Worm (Caenorhabditis elegans): Measurements from ENCODE around the gene clc-12.

Gene clc-12

DNA sequence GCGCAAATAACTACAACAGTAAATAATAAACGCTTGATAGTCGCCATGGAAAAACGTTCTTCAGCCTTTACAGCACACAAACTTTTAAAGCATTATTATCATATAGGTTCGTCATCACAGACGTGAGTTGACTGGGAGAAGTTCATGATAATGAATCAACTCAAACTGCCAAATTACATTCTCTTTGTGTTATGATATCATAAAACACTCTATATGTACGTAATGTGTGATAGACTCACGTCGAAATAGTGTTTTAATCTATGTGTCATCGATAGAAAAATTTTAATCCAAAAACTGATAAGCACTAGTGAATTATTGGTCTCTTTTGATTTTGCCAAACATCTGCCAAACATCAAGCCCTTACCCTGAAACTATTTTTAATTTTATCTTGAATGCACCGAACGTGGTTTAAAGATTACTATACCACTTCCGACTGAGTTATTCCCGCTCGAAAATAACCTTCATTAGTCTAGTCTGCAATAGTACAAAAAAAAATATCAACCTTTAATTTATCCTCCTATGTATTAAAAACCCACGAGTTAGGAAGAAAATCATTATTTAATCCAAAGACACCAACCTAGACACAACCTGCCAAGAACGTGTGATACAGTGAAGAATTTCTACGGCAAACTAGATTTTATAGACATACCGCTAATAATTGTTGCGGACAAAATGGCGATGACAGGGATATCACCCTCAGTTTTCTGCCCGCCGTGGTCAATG lies at the start of gene clc-12, which contains the start of gene clec-240:
TSS of gene clc-12 (minus strand) at position 47 of the 723 bp plus-strand sequence.
TSS of gene clec-240 (plus strand) at position 673 of the 723 bp plus-strand sequence.
- no peak for TF ChIP-seq W03F9.2 (tag; optimal IDR thresholded peaks at IDR 0.05)
- no peak for TF ChIP-seq dao-5 (tag; optimal IDR thresholded peaks at IDR 0.05)
- TF ChIP-seq him-1 (tag; optimal IDR thresholded peaks at IDR 0.05) = no peak

DNA sequence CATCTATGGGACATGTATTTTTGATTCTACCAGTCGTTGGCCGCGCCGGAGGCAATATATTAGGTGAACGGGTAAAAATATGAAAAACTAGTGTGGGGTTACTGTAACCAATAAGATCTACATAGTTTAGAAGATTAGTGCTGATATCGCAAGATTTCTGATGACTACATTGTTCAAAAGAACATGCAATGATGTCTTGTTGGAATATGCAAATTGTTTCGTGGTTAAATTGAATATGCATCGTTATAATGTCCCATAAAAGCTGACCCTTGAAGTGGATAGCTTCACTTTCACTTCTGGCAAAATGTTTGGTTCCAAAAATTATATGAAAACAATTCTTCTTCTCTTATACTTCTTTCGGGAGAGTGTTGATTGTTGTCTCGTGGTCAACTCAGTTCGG lies 35.3 kb upstream of the clc-12 start, which contains the start of gene F28B1.2:
TSS of gene F28B1.2 (plus strand) at position 301 of the 400 bp plus-strand sequence.
- no peak for TF ChIP-seq dao-5 (tag; optimal IDR thresholded peaks at IDR 0.05)
- TF ChIP-seq him-1 (tag; optimal IDR thresholded peaks at IDR 0.05) = no peak

DNA sequence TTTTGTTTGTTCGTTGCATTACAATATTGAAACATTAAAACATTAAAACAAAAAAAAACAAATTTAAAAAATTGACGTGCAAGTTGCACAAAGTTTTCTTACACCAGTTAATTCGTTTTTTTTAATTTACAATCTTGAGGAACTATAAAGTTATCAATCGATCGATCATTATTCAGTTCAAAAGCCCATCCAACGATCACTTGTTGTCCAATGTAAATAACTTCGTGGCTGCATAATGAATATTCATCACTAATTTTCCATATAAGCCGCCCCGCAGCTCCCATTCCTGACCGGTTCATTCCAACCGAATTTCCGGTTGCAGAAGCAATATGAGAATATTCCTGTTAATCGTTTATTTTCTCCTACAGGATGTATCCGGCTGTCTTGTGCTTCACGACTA lies 33.1 kb upstream of the clc-12 start, which contains the start of gene hpo-33:
TSS of gene hpo-33 (plus strand) at position 301 of the 400 bp plus-strand sequence.
- TF ChIP-seq W03F9.2 (tag; optimal IDR thresholded peaks at IDR 0.05) (no peak), him-1 (tag; optimal IDR thresholded peaks at IDR 0.05) (no peak), dao-5 (tag; optimal IDR thresholded peaks at IDR 0.05) (no peak)

DNA sequence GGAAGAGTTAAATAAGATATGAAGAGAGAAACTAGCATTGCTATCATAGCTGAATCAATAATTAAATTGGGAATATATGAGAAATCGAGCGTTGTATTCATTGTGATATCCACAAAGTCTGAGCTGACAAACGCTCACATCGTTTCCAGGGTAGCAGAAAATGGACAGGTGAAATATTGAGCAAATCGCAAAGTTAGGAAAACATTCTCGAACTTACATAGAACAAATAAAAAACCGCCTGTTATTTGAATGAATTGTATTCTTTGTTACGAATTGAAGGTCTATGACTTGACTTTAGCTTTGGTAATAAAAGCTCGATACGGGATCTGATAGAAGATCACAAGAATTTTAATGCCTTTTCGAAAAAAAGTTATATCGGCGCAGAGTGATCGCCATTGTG lies 26.7 kb upstream of the clc-12 start, which contains the start of gene srz-94:
TSS of gene srz-94 (minus strand) at position 101 of the 400 bp plus-strand sequence.
- TF ChIP-seq him-1 (tag; optimal IDR thresholded peaks at IDR 0.05) = no peak
- TF ChIP-seq W03F9.2 (tag; optimal IDR thresholded peaks at IDR 0.05) = no peak
- no peak for TF ChIP-seq dao-5 (tag; optimal IDR thresholded peaks at IDR 0.05)

DNA sequence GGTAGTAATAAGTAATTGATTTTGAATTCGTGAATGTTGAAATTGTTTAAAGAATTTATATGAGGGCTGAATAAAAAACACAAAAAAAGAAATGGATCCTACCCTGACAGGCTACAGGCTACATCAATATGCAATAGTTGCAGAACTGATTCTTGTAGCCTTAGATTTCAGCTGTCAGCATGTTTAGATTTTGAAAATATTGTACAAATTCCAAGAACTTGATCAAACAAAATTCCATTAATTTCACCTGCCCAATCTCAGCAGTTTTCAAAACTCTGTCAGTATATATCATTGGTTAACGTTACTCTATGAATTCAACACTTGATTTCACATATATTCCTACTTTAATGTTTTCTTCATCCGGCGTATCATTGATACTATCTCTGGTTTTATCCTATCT lies 21.2 kb upstream of the clc-12 start:
- TF ChIP-seq W03F9.2 (tag; optimal IDR thresholded peaks at IDR 0.05) (no peak), him-1 (tag; optimal IDR thresholded peaks at IDR 0.05) (no peak), dao-5 (tag; optimal IDR thresholded peaks at IDR 0.05) (no peak)

DNA sequence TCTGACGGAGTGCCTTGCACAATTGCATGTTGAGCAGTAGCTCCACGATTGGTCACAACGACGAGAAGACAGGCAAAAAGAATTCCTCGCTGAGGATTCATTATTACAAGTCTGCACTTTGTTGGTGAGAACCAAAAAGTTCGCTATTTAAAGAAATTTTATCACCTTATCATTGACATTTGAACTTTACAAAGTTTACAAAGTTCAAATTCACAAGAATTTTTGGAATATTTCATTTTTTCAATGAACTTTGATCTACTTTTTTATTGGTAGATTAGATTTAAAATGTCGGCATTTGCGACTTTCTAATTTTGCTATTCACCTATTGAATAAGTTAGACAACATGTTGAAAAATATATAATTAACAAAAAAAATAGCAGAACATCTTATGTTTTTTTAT lies 17.1 kb upstream of the clc-12 start, which contains the start of gene F49H6.15:
TSS of gene F49H6.15 (minus strand) at position 101 of the 400 bp plus-strand sequence.
- TF ChIP-seq him-1 (tag; optimal IDR thresholded peaks at IDR 0.05) (no peak), dao-5 (tag; optimal IDR thresholded peaks at IDR 0.05) (no peak), W03F9.2 (tag; optimal IDR thresholded peaks at IDR 0.05) (no peak)

DNA sequence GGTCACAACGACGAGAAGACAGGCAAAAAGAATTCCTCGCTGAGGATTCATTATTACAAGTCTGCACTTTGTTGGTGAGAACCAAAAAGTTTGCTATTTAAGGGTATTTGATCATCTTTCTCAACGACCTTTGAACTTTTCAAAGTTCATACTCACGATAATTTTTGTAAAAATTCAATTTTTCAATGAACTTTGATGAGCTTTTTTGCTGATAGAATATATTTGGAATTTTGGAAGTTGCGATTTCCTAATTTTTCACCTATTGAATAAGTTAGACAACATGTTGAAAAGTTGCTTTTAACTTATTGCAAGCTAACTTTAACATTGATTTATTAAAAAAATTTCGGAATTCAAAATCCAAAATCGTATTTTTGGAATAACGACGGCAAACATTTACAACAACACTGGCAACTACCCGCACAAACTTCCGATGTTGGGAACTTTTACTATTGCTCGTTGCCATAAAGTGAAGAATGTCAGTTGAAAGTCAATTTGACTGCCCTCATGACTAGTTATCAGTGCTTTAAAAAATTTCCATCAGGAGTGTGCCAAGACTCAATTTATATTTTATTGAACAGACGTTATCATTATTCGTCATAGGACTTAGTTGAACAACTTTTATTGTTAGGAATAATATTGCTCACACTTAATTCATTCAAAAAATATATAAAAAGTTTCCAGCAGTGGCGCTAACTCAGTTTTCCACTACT lies 13.6 kb upstream of the clc-12 start, which contains the start of the genes F49H6.8 and F49H6.5:
TSS of gene F49H6.8 (minus strand) at position 51 of the 710 bp plus-strand sequence.
TSS of gene F49H6.5 (plus strand) at position 629 of the 710 bp plus-strand sequence.
- no peak for TF ChIP-seq dao-5 (tag; optimal IDR thresholded peaks at IDR 0.05)
- TF ChIP-seq him-1 (tag; optimal IDR thresholded peaks at IDR 0.05) = no peak
- TF ChIP-seq W03F9.2 (tag; optimal IDR thresholded peaks at IDR 0.05) = no peak

DNA sequence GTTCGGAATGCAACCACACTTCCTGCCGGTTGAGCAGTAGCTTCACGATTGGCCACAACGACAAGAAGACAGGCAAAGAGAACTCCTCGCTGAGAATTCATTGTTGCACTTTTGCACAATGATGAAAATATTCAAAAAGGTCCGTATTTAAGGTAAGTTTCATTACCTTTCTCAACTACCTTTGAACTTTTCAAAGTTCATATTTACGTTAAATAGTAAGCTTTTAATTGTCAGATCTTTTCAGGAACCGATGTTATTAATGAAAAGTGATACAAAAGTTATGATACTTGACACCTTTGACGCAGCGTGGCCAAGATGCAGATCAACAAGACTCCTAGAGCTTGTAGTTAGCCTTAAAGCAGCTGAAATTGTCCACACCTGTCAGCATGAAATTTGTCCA lies 12.2 kb upstream of the clc-12 start, which contains the start of gene F49H6.12:
TSS of gene F49H6.12 (minus strand) at position 101 of the 400 bp plus-strand sequence.
- TF ChIP-seq him-1 (tag; optimal IDR thresholded peaks at IDR 0.05) = no peak
- TF ChIP-seq W03F9.2 (tag; optimal IDR thresholded peaks at IDR 0.05) = no peak
- TF ChIP-seq dao-5 (tag; optimal IDR thresholded peaks at IDR 0.05) = no peak

DNA sequence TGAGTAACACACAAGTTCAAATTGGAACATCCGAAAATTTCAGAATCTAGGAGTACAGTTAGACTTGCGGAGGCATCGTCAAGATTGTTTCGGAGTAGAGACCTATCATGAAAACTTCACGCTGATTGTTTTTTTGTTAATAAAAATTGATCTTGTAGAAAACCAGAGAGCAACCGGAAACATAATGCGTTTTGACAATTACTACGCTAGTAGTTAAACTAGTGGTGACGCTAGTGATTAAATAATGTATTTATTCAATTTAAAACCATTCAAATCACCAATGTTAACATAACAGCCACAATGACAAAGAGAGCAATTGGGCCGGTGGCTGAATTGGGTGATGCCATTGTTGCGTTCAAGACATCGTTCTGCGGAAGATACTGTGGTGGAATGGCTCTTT lies 10.5 kb upstream of the clc-12 start, which contains the start of gene F49H6.17:
TSS of gene F49H6.17 (plus strand) at position 301 of the 400 bp plus-strand sequence.
- TF ChIP-seq him-1 (tag; optimal IDR thresholded peaks at IDR 0.05) (no peak), W03F9.2 (tag; optimal IDR thresholded peaks at IDR 0.05) (no peak), dao-5 (tag; optimal IDR thresholded peaks at IDR 0.05) (no peak)

DNA sequence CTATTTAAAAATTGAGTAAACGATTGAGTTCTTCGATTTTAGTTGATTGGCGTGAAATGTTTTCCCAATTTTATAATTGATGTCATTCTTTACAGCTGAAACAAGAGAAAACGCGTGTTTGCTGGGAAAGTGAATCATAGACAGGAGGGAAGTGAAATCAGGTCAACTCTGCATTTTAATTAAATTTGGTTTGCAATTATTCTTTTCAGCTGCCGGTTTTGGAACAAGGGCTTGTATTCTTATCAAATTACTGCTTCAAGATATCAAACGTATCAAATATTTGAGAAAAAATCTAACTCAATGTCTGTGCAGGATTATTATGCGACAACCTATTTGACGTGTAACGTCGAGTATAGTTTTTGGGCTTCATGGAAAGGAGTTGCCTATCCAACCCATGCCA lies 7.6 kb upstream of the clc-12 start, which contains the start of gene srh-97:
TSS of gene srh-97 (plus strand) at position 301 of the 400 bp plus-strand sequence.
- TF ChIP-seq W03F9.2 (tag; optimal IDR thresholded peaks at IDR 0.05) = no peak

DNA sequence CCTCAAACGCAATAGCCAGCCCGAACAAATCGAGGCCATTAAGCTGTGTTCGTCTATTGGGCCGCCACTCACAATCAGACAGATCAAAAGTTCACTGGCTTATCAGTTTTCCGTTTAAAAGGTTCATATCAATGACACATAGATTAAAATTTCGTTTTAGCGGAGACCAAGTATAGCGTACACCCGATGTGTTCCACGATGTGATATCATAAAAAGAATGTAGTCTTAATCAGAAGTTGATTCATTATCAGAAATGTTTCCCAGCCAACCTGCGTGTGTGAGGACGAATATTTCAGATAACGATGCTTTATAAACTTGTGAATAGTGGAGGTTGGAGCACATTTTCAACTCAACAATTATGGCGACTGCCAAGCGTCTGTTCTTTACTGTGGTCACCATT lies 4.9 kb upstream of the clc-12 start, which contains the start of gene clc-13:
TSS of gene clc-13 (plus strand) at position 359 of the 400 bp plus-strand sequence.
- TF ChIP-seq him-1 (tag; optimal IDR thresholded peaks at IDR 0.05) = no peak
- TF ChIP-seq W03F9.2 (tag; optimal IDR thresholded peaks at IDR 0.05) = no peak
- TF ChIP-seq dao-5 (tag; optimal IDR thresholded peaks at IDR 0.05) = no peak

DNA sequence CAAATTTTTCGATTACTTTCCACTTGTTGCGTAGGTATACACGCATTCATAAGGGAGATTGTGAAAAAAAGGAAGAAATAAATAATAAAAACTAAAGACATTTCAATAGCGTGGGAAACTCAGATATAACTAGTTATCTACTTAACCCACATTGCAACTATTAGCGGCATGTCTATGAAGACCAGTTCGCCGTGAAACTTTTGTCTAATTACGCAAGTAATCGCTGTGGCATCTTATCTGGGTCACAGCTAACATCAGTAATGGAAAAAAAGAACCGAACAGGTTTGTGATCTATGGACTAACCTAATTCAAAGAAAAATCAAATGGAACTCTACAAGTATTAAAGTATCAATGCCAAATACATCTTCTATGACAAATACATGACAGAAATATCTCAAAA lies 4.0 kb upstream of the clc-12 start, which contains the start of gene clec-241:
TSS of gene clec-241 (minus strand) at position 101 of the 400 bp plus-strand sequence.
- TF ChIP-seq him-1 (tag; optimal IDR thresholded peaks at IDR 0.05) (no peak), W03F9.2 (tag; optimal IDR thresholded peaks at IDR 0.05) (no peak), dao-5 (tag; optimal IDR thresholded peaks at IDR 0.05) (no peak)

DNA sequence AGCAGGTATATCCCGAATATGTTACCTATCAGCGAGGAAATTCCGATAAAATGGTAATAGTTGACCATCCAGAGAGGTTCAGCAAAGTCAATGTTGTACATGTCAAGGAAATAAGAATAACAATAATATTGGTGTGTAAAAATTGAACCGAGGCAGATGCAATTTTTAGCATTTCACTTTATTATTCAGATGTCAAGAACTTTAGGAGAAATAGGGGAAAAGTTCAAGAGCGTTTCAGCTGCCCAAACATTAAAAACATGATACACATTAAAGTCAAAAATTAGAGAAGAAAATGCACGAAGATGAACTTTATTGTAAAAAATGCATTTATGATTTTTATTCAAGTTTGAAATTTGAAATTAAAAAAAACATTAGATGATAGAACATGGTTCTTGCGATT lies 886 bp downstream of the clc-12 start, which contains the start of gene sri-69:
TSS of gene sri-69 (minus strand) at position 101 of the 400 bp plus-strand sequence.
- no peak for TF ChIP-seq him-1 (tag; optimal IDR thresholded peaks at IDR 0.05)
- TF ChIP-seq dao-5 (tag; optimal IDR thresholded peaks at IDR 0.05) = no peak
- TF ChIP-seq W03F9.2 (tag; optimal IDR thresholded peaks at IDR 0.05) = no peak
